Fruit fly (Drosophila melanogaster) whole organism, wandering third instar larva: ENCODE results near the gene CG4613.

ENCODE experiments used
- GATAd ChIP-seq: sonication (Bioruptor generic); optimal IDR thresholded peaks from 2 replicates; lab custom pipeline; 2016; ENCODE audit warnings: missing biosample characterization, missing genetic modification characterization
- HLH106 ChIP-seq: fragments of 200-800 bp; optimal IDR thresholded peaks from 3 replicates; lab custom pipeline; 2019; ENCODE audit warnings: missing biosample characterization, mild to moderate bottlenecking, missing genetic modification characterization, moderate library complexity
- Hr78 ChIP-seq: fragments of >200 bp; optimal IDR thresholded peaks from 2 replicates; lab custom pipeline; 2017; ENCODE audit warnings: missing biosample characterization, missing genetic modification characterization
- Jra ChIP-seq: sonication (Bioruptor generic); optimal IDR thresholded peaks from 2 replicates; lab custom pipeline; 2016; ENCODE audit warnings: missing biosample characterization, missing genetic modification characterization
- Mio ChIP-seq: sonication (Bioruptor generic); optimal IDR thresholded peaks from 2 replicates; lab custom pipeline; 2016; ENCODE audit warnings: missing biosample characterization, missing genetic modification characterization
- Myc ChIP-seq: fragments of >200 bp; optimal IDR thresholded peaks from 2 replicates; lab custom pipeline; 2017
- dmrt93B ChIP-seq: fragments of 200-800 bp; sonication (Bioruptor generic); optimal IDR thresholded peaks from 2 replicates; lab custom pipeline; 2018; ENCODE audit warnings: missing biosample characterization, mild to moderate bottlenecking, missing genetic modification characterization
- jim ChIP-seq: fragments of 175-275, 200-325 bp; sonication (Bioruptor generic); optimal IDR thresholded peaks from 2 replicates; lab custom pipeline; 2016; ENCODE audit warnings: missing biosample characterization, mild to moderate bottlenecking, missing genetic modification characterization
- psq ChIP-seq: fragments of 200-800 bp; sonication (Bioruptor generic); optimal IDR thresholded peaks from 3 replicates; lab custom pipeline; 2017; ENCODE audit warnings: missing biosample characterization, mild to moderate bottlenecking, missing genetic modification characterization, moderate library complexity

DNA sequence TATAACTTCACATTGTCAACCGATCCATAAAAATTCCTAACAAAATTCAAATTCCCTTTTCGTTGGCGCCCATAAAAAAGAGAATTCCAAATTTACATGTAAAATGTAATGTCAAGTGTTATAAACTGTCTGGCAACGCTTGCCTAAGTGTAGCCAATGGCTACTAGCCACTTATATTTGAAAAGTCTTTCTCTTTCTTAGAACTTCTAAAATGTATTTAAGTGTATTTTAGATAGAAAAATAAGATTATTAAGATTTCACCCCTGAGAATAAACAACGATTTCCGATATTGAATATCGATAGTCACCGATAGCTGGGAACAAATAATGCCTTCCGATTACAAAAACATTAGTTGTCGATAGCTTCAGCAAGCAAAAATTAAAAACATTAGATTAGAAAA, 38.2 kb upstream of the CG4613 start, which contains the start of gene CG34039:
- TF ChIP-seq jim (GFP tag; lab: Kevin White, UChicago): no peak
- no peak for TF ChIP-seq psq (GFP tag; lab: Kevin White, UChicago)
- no peak for TF ChIP-seq dmrt93B
- no peak for TF ChIP-seq HLH106 (tag; lab: Kevin White, UChicago)
- TF ChIP-seq Hr78 (GFP tag; lab: Kevin White, UChicago): no peak
- no peak for TF ChIP-seq Mio (GFP tag; lab: Kevin White, UChicago)
- TF ChIP-seq GATAd (GFP tag; lab: Kevin White, UChicago): no peak
- TF ChIP-seq Myc: no peak
- no peak for TF ChIP-seq Jra (GFP tag; lab: Kevin White, UChicago)
